Worm (Caenorhabditis elegans) whole organism, L3 larva: Measurements from ENCODE around the gene C49A9.10.

Source experiments
- R02D3.7 ChIP-seq: fragments of 150-350 bp; optimal IDR thresholded peaks from 2 replicates; lab custom pipeline; 2014; ENCODE audit warnings: missing biosample characterization, missing genetic modification characterization
- ama-1 ChIP-seq: fragments of 150-350 bp; optimal IDR thresholded peaks from 2 replicates; lab custom pipeline; 2018
- ceh-82 ChIP-seq: fragments of 150-350 bp; optimal IDR thresholded peaks from 2 replicates; lab custom pipeline; 2014; ENCODE audit warnings: missing biosample characterization, missing genetic modification characterization
- egl-27 ChIP-seq: sonication (generic microtip); optimal IDR thresholded peaks from 4 replicates; lab custom pipeline; 2017; ENCODE audit warnings: missing biosample characterization, missing genetic modification reagents, missing genetic modification characterization
- elt-2 ChIP-seq: sonication (generic microtip); optimal IDR thresholded peaks from 2 replicates; lab custom pipeline; 2016; ENCODE audit warnings: missing genetic modification reagents, mild to moderate bottlenecking, missing genetic modification characterization, missing compliant biosample characterization
- nhr-11 ChIP-seq: fragments of 150-350 bp; optimal IDR thresholded peaks from 2 replicates; lab custom pipeline; 2014; ENCODE audit warnings: missing biosample characterization, missing genetic modification characterization

ce11 chrIV:6254635-6255034, 48.5 kb upstream of the C49A9.10 start, which contains the start of gene T13A10.64:
- no peak for TF ChIP-seq ceh-82
- TF ChIP-seq nhr-11 (tag; lab: Kevin White, UChicago): no peak
- no peak for TF ChIP-seq R02D3.7 (tag; lab: Kevin White, UChicago)
- TF ChIP-seq ama-1 (lab: Kevin White, UChicago): no peak
- no peak for TF ChIP-seq elt-2
- no peak for TF ChIP-seq egl-27 (tag; lab: Kevin White, UChicago)
